Fruit fly (Drosophila melanogaster): Measurements from ENCODE around the gene GlcAT-S.

dm6 chr2L:9615561-9615960, 708 bp upstream of the GlcAT-S start:
- TF ChIP-seq CG1620 (GFP tag; optimal IDR thresholded peaks at IDR 0.05) (no peak), Clk (GFP tag; optimal IDR thresholded peaks at IDR 0.05) (no peak), CG11617 (GFP tag; optimal IDR thresholded peaks at IDR 0.05) (no peak), kay (GFP tag; ENCODE audit: borderline replicate concordance) (no peak), bab1 (GFP tag; optimal IDR thresholded peaks at IDR 0.05) (no peak), cnc (optimal IDR thresholded peaks at IDR 0.05) (no peak), pad (GFP tag; optimal IDR thresholded peaks at IDR 0.05) (no peak)

All from whole organism, adult.